Worm (Caenorhabditis elegans): ENCODE data around the gene hrg-9.

DNA sequence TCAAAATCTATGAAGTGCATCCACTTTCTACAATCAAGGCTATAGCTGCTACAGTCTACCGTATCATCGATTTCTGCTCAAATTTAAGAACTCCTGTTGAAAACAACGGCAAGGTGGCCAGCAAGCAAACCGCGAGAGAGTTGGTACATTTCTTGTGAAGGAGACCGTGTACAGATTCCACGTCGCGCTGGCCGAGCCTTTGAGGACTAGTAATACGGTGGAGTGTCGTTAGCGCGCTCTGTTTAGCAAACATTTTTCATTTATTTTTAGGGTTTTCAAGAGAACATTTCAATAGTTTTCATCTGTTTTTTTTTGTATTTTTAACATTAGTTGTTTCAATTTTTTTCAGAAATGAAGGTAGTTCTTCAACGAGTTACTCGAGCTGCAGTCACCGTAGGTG, 10.9 kb downstream of the hrg-9 start, which contains the start of gene pqn-68:
- TF ChIP-seq klf-2 (GFP tag; conservative IDR thresholded peaks at IDR 0.05) (no peak), ztf-23 (GFP tag; IDR thresholded peaks at IDR 0.05) (no peak), flt-1 (GFP tag; IDR thresholded peaks at IDR 0.05) (no peak), med-1 (GFP tag; optimal IDR thresholded peaks at IDR 0.05; ENCODE audit: insufficient read depth) (no peak), ref-1 (GFP tag; conservative IDR thresholded peaks at IDR 0.05) (no peak)
